Worm (Caenorhabditis elegans) whole organism, late embryonic: ENCODE data around the gene mspn-1.

Source experiments
- K02D7.2 ChIP-seq: sonication (generic microtip); optimal IDR thresholded peaks from 2 replicates; lab custom pipeline; 2017; ENCODE audit warnings: mild to moderate bottlenecking, missing genetic modification characterization, missing compliant biosample characterization
- ama-1 ChIP-seq: fragments of 150-350 bp; optimal IDR thresholded peaks from 2 replicates; lab custom pipeline; 2014
- lin-11 ChIP-seq: fragments of 200-800 bp; sonication (Bioruptor generic); optimal IDR thresholded peaks from 2 replicates; lab custom pipeline; 2018; ENCODE audit warnings: mild to moderate bottlenecking, missing genetic modification characterization, missing compliant biosample characterization
- pag-3 ChIP-seq: sonication (generic microtip); optimal IDR thresholded peaks from 2 replicates; lab custom pipeline; 2016; ENCODE audit warnings: missing compliant biosample characterization, missing genetic modification characterization, borderline replicate concordance
- pax-1 ChIP-seq: fragments of 150-350 bp; optimal IDR thresholded peaks from 2 replicates; lab custom pipeline; 2014; ENCODE audit warnings: missing biosample characterization, missing genetic modification characterization

DNA sequence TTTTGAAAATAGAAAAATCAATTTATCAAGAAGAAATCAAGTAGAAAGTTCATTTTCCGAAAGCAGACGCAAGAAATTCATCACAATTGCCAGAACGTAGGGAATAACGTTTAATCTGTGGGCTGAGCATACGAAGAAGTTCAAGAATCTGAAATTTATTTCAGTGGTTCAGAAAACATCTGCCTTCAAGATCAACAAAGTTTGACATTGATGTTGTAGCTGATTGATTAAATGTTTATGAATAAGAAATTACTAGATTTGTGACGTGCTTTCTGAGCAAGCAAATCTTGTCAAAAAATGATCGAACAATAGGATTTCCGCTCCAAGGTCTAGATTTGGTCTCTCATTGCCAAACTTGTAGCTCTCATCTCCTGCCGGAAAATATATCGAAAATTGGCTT is 28.4 kb downstream of the mspn-1 start, which contains the start of gene K04D7.6:
- TF ChIP-seq lin-11 (no peak), ama-1 (lab: Kevin White, UChicago) (no peak), K02D7.2 (tag; lab: Kevin White, UChicago) (no peak), pax-1 (tag; lab: Kevin White, UChicago) (no peak), pag-3 (no peak)
